Worm (Caenorhabditis elegans): ENCODE results near the gene K07E3.9.

- TF ChIP-seq ceh-82 (tag; optimal IDR thresholded peaks at IDR 0.05), result no peak
- no peak for TF ChIP-seq nhr-25 (tag; optimal IDR thresholded peaks at IDR 0.05)
- no peak for TF ChIP-seq snpc-4 (tag; optimal IDR thresholded peaks at IDR 0.05)
- TF ChIP-seq sea-2 (GFP tag; optimal IDR thresholded peaks at IDR 0.05), result no peak
- TF ChIP-seq jun-1 (tag; optimal IDR thresholded peaks at IDR 0.05), result no peak
- no peak for TF ChIP-seq ztf-4 (tag; optimal IDR thresholded peaks at IDR 0.05)
- TF ChIP-seq nhr-237 (tag; optimal IDR thresholded peaks at IDR 0.05), result no peak
- no peak for TF ChIP-seq zag-1 (tag; optimal IDR thresholded peaks at IDR 0.05)
- TF ChIP-seq tbx-2 (tag; optimal IDR thresholded peaks at IDR 0.05), result no peak
- TF ChIP-seq elt-3 (tag; optimal IDR thresholded peaks at IDR 0.05), result no peak
- TF ChIP-seq nfya-1 (tag; optimal IDR thresholded peaks at IDR 0.05; ENCODE audit: insufficient read depth), result no peak
- no peak for TF ChIP-seq lin-39 (tag; optimal IDR thresholded peaks at IDR 0.05)
Observed at ce11 chrX:8077748-8078147, 30.3 kb upstream of the K07E3.9 start, which contains the start of gene C46F2.1.
